Worm (Caenorhabditis elegans): ENCODE results near the gene nlp-2.

Gene nlp-2

ce11 chrX:2316205-2316604 is 28.4 kb downstream of the nlp-2 start (continued):
- no peak for TF ChIP-seq pqm-1 (tag; optimal IDR thresholded peaks at IDR 0.05)
- no peak for TF ChIP-seq nhr-25 (tag; optimal IDR thresholded peaks at IDR 0.05; ENCODE audit: borderline replicate concordance, insufficient read depth)
- no peak for TF ChIP-seq nhr-76 (tag; optimal IDR thresholded peaks at IDR 0.05)
- TF ChIP-seq nhr-237 (tag; optimal IDR thresholded peaks at IDR 0.05): no peak
- TF ChIP-seq dmd-8 (GFP tag; IDR thresholded peaks at IDR 0.05): no peak
- TF ChIP-seq nhr-10 (tag; optimal IDR thresholded peaks at IDR 0.05): no peak
- TF ChIP-seq rbr-2 (tag; optimal IDR thresholded peaks at IDR 0.05): no peak
- TF ChIP-seq ceh-28 (tag; optimal IDR thresholded peaks at IDR 0.05): no peak
- TF ChIP-seq dmd-6 (GFP tag; IDR thresholded peaks at IDR 0.05): peak; percentile 27; the same call in 1 of the 2 replicates
- no peak for TF ChIP-seq lin-38 (GFP tag; IDR thresholded peaks at IDR 0.05)
- TF ChIP-seq ZK546.5 (tag; optimal IDR thresholded peaks at IDR 0.05): no peak
- no peak for TF ChIP-seq dpl-1 (GFP tag; optimal IDR thresholded peaks at IDR 0.05)
- TF ChIP-seq hif-1 (tag; optimal IDR thresholded peaks at IDR 0.05): no peak
- TF ChIP-seq hlh-30 (tag; optimal IDR thresholded peaks at IDR 0.05; ENCODE audit: insufficient read depth): peak; percentile 84
- no peak for TF ChIP-seq set-16 (GFP tag; IDR thresholded peaks at IDR 0.05)
- TF ChIP-seq aha-1 (tag): peak; percentile 66
- TF ChIP-seq mes-2 (tag; optimal IDR thresholded peaks at IDR 0.05; ENCODE audit: poor library complexity, severe bottlenecking): no peak
- no peak for TF ChIP-seq egl-43 (GFP tag; IDR thresholded peaks at IDR 0.05)
- TF ChIP-seq sdz-12 (GFP tag; optimal IDR thresholded peaks at IDR 0.05): no peak
- TF ChIP-seq lin-1 (GFP tag; IDR thresholded peaks at IDR 0.05): no peak
- no peak for TF ChIP-seq attf-4 (tag; optimal IDR thresholded peaks at IDR 0.05)
- no peak for TF ChIP-seq ceh-32 (tag; optimal IDR thresholded peaks at IDR 0.05; ENCODE audit: poor library complexity)
- no peak for TF ChIP-seq F26F4.8 (GFP tag; conservative IDR thresholded peaks at IDR 0.05)
- no peak for TF ChIP-seq lin-29 (GFP tag; IDR thresholded peaks at IDR 0.05)
- TF ChIP-seq Y75B8A.6 (GFP tag; IDR thresholded peaks at IDR 0.05): no peak
- no peak for TF ChIP-seq lin-15B (tag; optimal IDR thresholded peaks at IDR 0.05)
- no peak for TF ChIP-seq skn-1 (tag; optimal IDR thresholded peaks at IDR 0.05)
- TF ChIP-seq lsy-2 (tag; optimal IDR thresholded peaks at IDR 0.05): no peak
- no peak for TF ChIP-seq nhr-6 (tag; optimal IDR thresholded peaks at IDR 0.05)
- TF ChIP-seq nhr-11 (tag; optimal IDR thresholded peaks at IDR 0.05): peak; percentile 0
- TF ChIP-seq daf-16 (GFP tag; optimal IDR thresholded peaks at IDR 0.05): peak in 1 of 2 experiments; percentile 97
- peak; percentile 89 for TF ChIP-seq daf-16 (tag; optimal IDR thresholded peaks at IDR 0.05)
- no peak for TF ChIP-seq F37D6.2 (tag; optimal IDR thresholded peaks at IDR 0.05)
- TF ChIP-seq spr-1 (tag; optimal IDR thresholded peaks at IDR 0.05): no peak
- no peak for TF ChIP-seq mxl-2 (GFP tag; conservative IDR thresholded peaks at IDR 0.05)
- TF ChIP-seq daf-8 (GFP tag; IDR thresholded peaks at IDR 0.05): no peak
- no peak for TF ChIP-seq snpc-4 (tag; optimal IDR thresholded peaks at IDR 0.05)
- TF ChIP-seq unc-62 (GFP tag; optimal IDR thresholded peaks at IDR 0.05 in 1 of 2): no peak
- no peak for TF ChIP-seq unc-62 (tag; optimal IDR thresholded peaks at IDR 0.05)
- TF ChIP-seq madf-5 (GFP tag; IDR thresholded peaks at IDR 0.05): no peak
- TF ChIP-seq mdl-1 (tag; optimal IDR thresholded peaks at IDR 0.05): peak in 1 of 2 experiments; percentile 74
- no peak for TF ChIP-seq Y105C5A.15 (GFP tag; IDR thresholded peaks at IDR 0.05)
- TF ChIP-seq pha-4 (GFP tag; IDR thresholded peaks at IDR 0.05): no peak
- peak; percentile 60 for TF ChIP-seq pha-4 (tag; optimal IDR thresholded peaks at IDR 0.05)
- TF ChIP-seq fkh-10 (GFP tag; optimal IDR thresholded peaks at IDR 0.05): no peak
- no peak for TF ChIP-seq ctbp-1 (GFP tag; IDR thresholded peaks at IDR 0.05)
- no peak for TF ChIP-seq nhr-111 (GFP tag; optimal IDR thresholded peaks at IDR 0.05)
- no peak for TF ChIP-seq lin-39 (tag; optimal IDR thresholded peaks at IDR 0.05)
- no peak for TF ChIP-seq cey-2 (tag; optimal IDR thresholded peaks at IDR 0.05; ENCODE audit: borderline replicate concordance, insufficient read depth)
- no peak for TF ChIP-seq ztf-7 (tag; optimal IDR thresholded peaks at IDR 0.05)
- TF ChIP-seq ZK337.2 (GFP tag; IDR thresholded peaks at IDR 0.05): no peak
- no peak for TF ChIP-seq tra-1 (GFP tag; IDR thresholded peaks at IDR 0.05)
- TF ChIP-seq R02D3.7 (tag; optimal IDR thresholded peaks at IDR 0.05): no peak
